Worm (Caenorhabditis elegans) whole organism, L4 larva: ENCODE measurements around the gene kbp-2.

Source experiments
- fos-1 ChIP-seq: fragments of 150-350 bp; optimal IDR thresholded peaks from 2 replicates; lab custom pipeline; 2014; ENCODE audit warnings: missing biosample characterization, missing genetic modification characterization
- lsy-2 ChIP-seq, 2 experiments: fragments of 150-350 bp in 1 of 2; sonication (generic microtip) in 1 of 2; optimal IDR thresholded peaks; 2 replicates each; lab custom pipeline; 2014 to 2017; ENCODE audit warnings: missing biosample characterization in 2 of 2, missing genetic modification characterization in 2 of 2
- nhr-25 ChIP-seq: sonication (generic microtip); optimal IDR thresholded peaks from 2 replicates; lab custom pipeline; 2017; ENCODE audit warnings: missing genetic modification characterization, mild to moderate bottlenecking, missing compliant biosample characterization, antibody characterized with exemption, moderate library complexity, borderline replicate concordance; ENCODE audit not compliant: insufficient read depth
- nhr-28 ChIP-seq: fragments of 150-350 bp; optimal IDR thresholded peaks from 2 replicates; lab custom pipeline; 2014; ENCODE audit warnings: missing biosample characterization, missing genetic modification characterization
- nhr-76 ChIP-seq: fragments of 150-350 bp; optimal IDR thresholded peaks from 2 replicates; lab custom pipeline; 2014; ENCODE audit warnings: missing biosample characterization, missing genetic modification characterization
- sdz-12 ChIP-seq: fragments of 200-800 bp; sonication (Bioruptor generic); optimal IDR thresholded peaks from 2 replicates; lab custom pipeline; 2018; ENCODE audit warnings: mild to moderate bottlenecking, missing genetic modification characterization, missing compliant biosample characterization
- zip-2 ChIP-seq: fragments of 150-350 bp; optimal IDR thresholded peaks from 2 replicates; lab custom pipeline; 2014; ENCODE audit warnings: missing biosample characterization, missing genetic modification characterization

DNA sequence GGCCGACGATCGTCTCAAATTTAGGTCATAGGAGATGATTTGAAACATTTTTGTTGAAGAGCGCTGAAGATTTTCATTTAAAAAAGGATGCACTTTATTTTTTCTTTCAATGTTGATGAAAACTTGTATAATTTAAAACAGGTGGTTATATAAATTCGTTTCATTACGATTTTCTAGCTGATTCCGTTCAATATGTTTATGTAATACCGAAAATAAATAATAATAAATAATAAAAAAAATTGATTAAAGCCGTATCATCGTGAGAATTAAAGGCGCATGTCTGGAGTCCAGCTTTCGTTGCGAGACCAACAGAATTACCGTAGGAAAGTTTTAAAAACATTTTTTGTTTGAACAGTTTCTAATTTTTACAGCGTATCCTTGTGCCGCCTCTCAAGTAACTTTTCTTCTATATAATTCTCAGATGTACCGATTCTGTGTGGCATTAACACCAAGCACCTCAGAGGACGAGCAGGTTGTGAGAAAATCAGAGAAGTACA lies 28.6 kb upstream of the kbp-2 start, which contains the start of the genes C26E6.12 and eri-9:
- TF ChIP-seq fos-1 (no peak), nhr-76 (tag; lab: Kevin White, UChicago) (no peak), sdz-12 (GFP tag; lab: Kevin White, UChicago) (no peak), nhr-25 (no peak), zip-2 (tag; lab: Kevin White, UChicago) (no peak), lsy-2 (tag; optimal IDR thresholded peaks at IDR 0.05; lab: Kevin White, UChicago) (no peak), nhr-28 (tag; lab: Kevin White, UChicago) (no peak)
